Worm (Caenorhabditis elegans) whole organism, late embryonic: ENCODE results near the gene urm-1.

Experiments used
- K02D7.2 ChIP-seq: sonication (generic microtip); optimal IDR thresholded peaks from 2 replicates; lab custom pipeline; 2017; ENCODE audit warnings: mild to moderate bottlenecking, missing genetic modification characterization, missing compliant biosample characterization
- ceh-14 ChIP-seq: sonication (generic microtip); optimal IDR thresholded peaks from 2 replicates; lab custom pipeline; 2016; ENCODE audit warnings: missing genotype, missing genetic modification characterization, missing compliant biosample characterization
- ceh-2 ChIP-seq: sonication (generic microtip); optimal IDR thresholded peaks from 2 replicates; lab custom pipeline; 2016; ENCODE audit warnings: missing genotype, missing genetic modification characterization, missing compliant biosample characterization
- ceh-34 ChIP-seq: sonication (generic microtip); optimal IDR thresholded peaks from 2 replicates; lab custom pipeline; 2016; ENCODE audit warnings: mild to moderate bottlenecking, missing genetic modification characterization, missing compliant biosample characterization
- dve-1 ChIP-seq: sonication (generic microtip); optimal IDR thresholded peaks from 2 replicates; lab custom pipeline; 2017; ENCODE audit warnings: antibody characterized with exemption, mild to moderate bottlenecking, missing genetic modification characterization, missing compliant biosample characterization
- ets-4 ChIP-seq: sonication (generic microtip); optimal IDR thresholded peaks from 2 replicates; lab custom pipeline; 2016; ENCODE audit warnings: missing genetic modification characterization, missing compliant biosample characterization
- fax-1 ChIP-seq: sonication (generic microtip); optimal IDR thresholded peaks from 2 replicates; lab custom pipeline; 2016; ENCODE audit warnings: missing genotype, missing genetic modification characterization, missing compliant biosample characterization
- gmeb-2 ChIP-seq: sonication (generic microtip); optimal IDR thresholded peaks from 2 replicates; lab custom pipeline; 2016; ENCODE audit warnings: missing genetic modification characterization, inconsistent platforms, missing compliant biosample characterization
- lim-6 ChIP-seq: sonication (generic microtip); optimal IDR thresholded peaks from 2 replicates; lab custom pipeline; 2016; ENCODE audit warnings: missing genetic modification characterization, missing compliant biosample characterization
- pag-3 ChIP-seq: sonication (generic microtip); optimal IDR thresholded peaks from 2 replicates; lab custom pipeline; 2016; ENCODE audit warnings: missing compliant biosample characterization, missing genetic modification characterization, borderline replicate concordance
- pha-4 ChIP-seq: fragments of 150-350 bp; optimal IDR thresholded peaks from 2 replicates; lab custom pipeline; 2018; ENCODE audit warnings: missing biosample characterization, missing genetic modification reagents, missing genetic modification characterization
- pros-1 ChIP-seq: fragments of 150-350 bp; optimal IDR thresholded peaks from 2 replicates; lab custom pipeline; 2014; ENCODE audit warnings: missing biosample characterization, missing genetic modification reagents, missing genetic modification characterization
- unc-55 ChIP-seq: sonication (generic microtip); optimal IDR thresholded peaks from 2 replicates; lab custom pipeline; 2017; ENCODE audit warnings: missing biosample characterization, missing genetic modification reagents, missing genetic modification characterization
- unc-86 ChIP-seq: sonication (generic microtip); optimal IDR thresholded peaks from 2 replicates; lab custom pipeline; 2016; ENCODE audit warnings: missing genetic modification characterization, missing compliant biosample characterization

ce11 chrIII:10505182-10505581 is at the start of gene urm-1, which contains the start of gene taf-11.3:
- TF ChIP-seq pha-4 (tag; lab: Kevin White, UChicago) = no peak
- no peak for TF ChIP-seq ceh-14 (tag; lab: Kevin White, UChicago)
- TF ChIP-seq fax-1 (tag; lab: Kevin White, UChicago) = no peak
- no peak for TF ChIP-seq ceh-2 (tag; lab: Kevin White, UChicago)
- no peak for TF ChIP-seq unc-86
- no peak for TF ChIP-seq unc-55 (GFP tag; lab: Kevin White, UChicago)
- no peak for TF ChIP-seq gmeb-2 (tag; lab: Kevin White, UChicago)
- TF ChIP-seq K02D7.2 (tag; lab: Kevin White, UChicago) = no peak
- TF ChIP-seq dve-1 (tag; lab: Kevin White, UChicago) = no peak
- no peak for TF ChIP-seq pag-3
- TF ChIP-seq pros-1 (tag; lab: Kevin White, UChicago) = no peak
- TF ChIP-seq ceh-34 (tag; lab: Kevin White, UChicago) = no peak
- TF ChIP-seq ets-4 = no peak
- TF ChIP-seq lim-6 = no peak
